Worm (Caenorhabditis elegans) whole organism, early embryonic: Measurements from ENCODE around the gene AH9.4.

Experiments used
- F13C5.2 ChIP-seq: sonication (generic microtip); optimal IDR thresholded peaks from 2 replicates; lab custom pipeline; 2017; ENCODE audit warnings: mild to moderate bottlenecking, missing genetic modification characterization, inconsistent platforms, missing compliant biosample characterization
- aly-1 ChIP-seq: sonication (generic microtip); optimal IDR thresholded peaks from 2 replicates; lab custom pipeline; 2016; ENCODE audit warnings: missing genetic modification characterization, missing compliant biosample characterization
- ama-1 ChIP-seq: fragments of 150-350 bp; optimal IDR thresholded peaks from 2 replicates; lab custom pipeline; 2014
- ceh-13 ChIP-seq: fragments of 200-800 bp; sonication (Bioruptor generic); optimal IDR thresholded peaks from 2 replicates; lab custom pipeline; 2018; ENCODE audit warnings: mild to moderate bottlenecking, missing genetic modification characterization, missing compliant biosample characterization
- ceh-36 ChIP-seq: sonication (generic microtip); optimal IDR thresholded peaks from 2 replicates; lab custom pipeline; 2016; ENCODE audit warnings: missing genetic modification characterization, inconsistent platforms, missing compliant biosample characterization
- ets-7 ChIP-seq: sonication (generic microtip); optimal IDR thresholded peaks from 2 replicates; lab custom pipeline; 2016; ENCODE audit warnings: missing genotype, missing genetic modification characterization, missing compliant biosample characterization
- flt-1 ChIP-seq: fragments of 200-800 bp; sonication (Bioruptor generic); IDR thresholded peaks from 2 replicates; pipeline ENCODE4 v1.3.6; 2022; ENCODE audit warnings: missing genetic modification characterization, missing compliant biosample characterization
- hmg-4 ChIP-seq: fragments of 200-800 bp; sonication (Bioruptor generic); optimal IDR thresholded peaks from 2 replicates; lab custom pipeline; 2018; ENCODE audit warnings: mild to moderate bottlenecking, missing genetic modification characterization, missing compliant biosample characterization
- hnd-1 ChIP-seq: sonication (generic microtip); optimal IDR thresholded peaks from 2 replicates; lab custom pipeline; 2016; ENCODE audit warnings: missing genetic modification characterization, missing compliant biosample characterization
- scrt-1 ChIP-seq: fragments of 200-800 bp; sonication (Bioruptor generic); IDR thresholded peaks from 2 replicates; pipeline ENCODE4 v1.3.6; 2022; ENCODE audit warnings: missing genetic modification characterization, missing compliant biosample characterization
- sea-1 ChIP-seq: fragments of 200-800 bp; sonication (Bioruptor generic); conservative IDR thresholded peaks from 2 replicates; pipeline ENCODE4 v1.3.6; 2022; ENCODE audit warnings: missing genetic modification characterization, missing compliant biosample characterization
- tbx-11 ChIP-seq: fragments of 200-800 bp; sonication (Bioruptor generic); IDR thresholded peaks from 2 replicates; pipeline ENCODE4 v1.3.6; 2022; ENCODE audit warnings: missing genetic modification characterization, missing compliant biosample characterization
- tbx-37 ChIP-seq: fragments of 200-800 bp; sonication (Bioruptor generic); conservative IDR thresholded peaks from 2 replicates; pipeline ENCODE4 v1.3.6; 2022; ENCODE audit warnings: missing genetic modification reagents, missing genetic modification characterization, missing compliant biosample characterization
- tra-4 ChIP-seq: sonication (generic microtip); optimal IDR thresholded peaks from 2 replicates; lab custom pipeline; 2017; ENCODE audit warnings: missing genetic modification characterization, missing compliant biosample characterization

- TF ChIP-seq scrt-1 (GFP tag; lab: Robert Waterston, UW): no peak
- no peak for TF ChIP-seq flt-1 (GFP tag; lab: Robert Waterston, UW)
- TF ChIP-seq ama-1 (lab: Kevin White, UChicago): no peak
- no peak for TF ChIP-seq ceh-13 (GFP tag; lab: Kevin White, UChicago)
- TF ChIP-seq tbx-37: no peak
- no peak for TF ChIP-seq tra-4
- TF ChIP-seq hnd-1 (tag; lab: Kevin White, UChicago): no peak
- no peak for TF ChIP-seq ceh-36 (tag; lab: Kevin White, UChicago)
- no peak for TF ChIP-seq tbx-11 (GFP tag; lab: Robert Waterston, UW)
- no peak for TF ChIP-seq hmg-4
- TF ChIP-seq ets-7: no peak
- TF ChIP-seq F13C5.2 (tag; lab: Kevin White, UChicago): no peak
- no peak for TF ChIP-seq aly-1 (tag; lab: Kevin White, UChicago)
- no peak for TF ChIP-seq sea-1
These were observed 1.9 kb upstream of the AH9.4 start for ce11 chrX:2276000-2276399.
